Fruit fly (Drosophila melanogaster): ENCODE results near the gene ALiX.

- TF ChIP-seq Sox102F (GFP tag; optimal IDR thresholded peaks at IDR 0.05) (no peak), Smox (GFP tag; optimal IDR thresholded peaks at IDR 0.05) (peak; percentile 2), CG11762 (GFP tag; optimal IDR thresholded peaks at IDR 0.05; ENCODE audit: insufficient read depth) (peak; percentile 11), Blimp-1 (GFP tag; optimal IDR thresholded peaks at IDR 0.05) (no peak), CG7368 (GFP tag; optimal IDR thresholded peaks at IDR 0.05) (no peak), lz (GFP tag; optimal IDR thresholded peaks at IDR 0.05) (peak; percentile 10), salr (GFP tag; optimal IDR thresholded peaks at IDR 0.05) (peak in 1 of 2 experiments; percentile 25), CG10669 (GFP tag; optimal IDR thresholded peaks at IDR 0.05) (peak; percentile 34)
Measured at dm6 chr3R:27655109-27655508, 44.8 kb downstream of the ALiX start.

Measured in whole organism, prepupa.